Fruit fly (Drosophila melanogaster): Measurements from ENCODE around the gene CG17129.

Gene CG17129

dm6 chr3L:634319-635015 lies 45.7 kb downstream of the CG17129 start:
- TF ChIP-seq CG7101 (tag; optimal IDR thresholded peaks at IDR 0.05) (peak; percentile 13), Hr96 (GFP tag; optimal IDR thresholded peaks at IDR 0.05) (peak; percentile 15), CG5204 (GFP tag; optimal IDR thresholded peaks at IDR 0.05) (peak; percentile 14), CG12768 (GFP tag; optimal IDR thresholded peaks at IDR 0.05) (no peak), CG33017 (tag; optimal IDR thresholded peaks at IDR 0.05) (no peak), bab1 (GFP tag; optimal IDR thresholded peaks at IDR 0.05) (no peak), Mnt (GFP tag; optimal IDR thresholded peaks at IDR 0.05) (no peak), cic (GFP tag; optimal IDR thresholded peaks at IDR 0.05) (no peak)

- TF ChIP-seq Hr96 (GFP tag; optimal IDR thresholded peaks at IDR 0.05) (peak; percentile 19), Crg-1 (GFP tag; optimal IDR thresholded peaks at IDR 0.05) (no peak), cic (GFP tag; optimal IDR thresholded peaks at IDR 0.05) (peak; percentile 96), CG11617 (GFP tag; optimal IDR thresholded peaks at IDR 0.05) (no peak), tj (GFP tag; optimal IDR thresholded peaks at IDR 0.05) (peak; percentile 38), bab1 (GFP tag; optimal IDR thresholded peaks at IDR 0.05) (no peak), toe (GFP tag; optimal IDR thresholded peaks at IDR 0.05) (peak; percentile 32), CG12768 (GFP tag; optimal IDR thresholded peaks at IDR 0.05) (no peak), CG5204 (GFP tag; optimal IDR thresholded peaks at IDR 0.05) (peak; percentile 63), CG7045 (GFP tag; optimal IDR thresholded peaks at IDR 0.05) (peak; percentile 38), CG14711 (tag; optimal IDR thresholded peaks at IDR 0.05) (peak; percentile 27), CG1620 (GFP tag; optimal IDR thresholded peaks at IDR 0.05) (no peak), Mnt (GFP tag; optimal IDR thresholded peaks at IDR 0.05) (no peak), kay (GFP tag; ENCODE audit: borderline replicate concordance) (no peak), ovo (GFP tag; optimal IDR thresholded peaks at IDR 0.05) (no peak), cnc (optimal IDR thresholded peaks at IDR 0.05) (no peak), CG7101 (tag; optimal IDR thresholded peaks at IDR 0.05) (peak; percentile 31), CG33017 (tag; optimal IDR thresholded peaks at IDR 0.05) (no peak), Clk (GFP tag; optimal IDR thresholded peaks at IDR 0.05) (peak; percentile 13), pad (GFP tag; optimal IDR thresholded peaks at IDR 0.05) (no peak)
Measured at dm6 chr3L:633272-634254, 46.6 kb downstream of the CG17129 start.

dm6 chr3L:632058-632457 lies 48.1 kb downstream of the CG17129 start:
- TF ChIP-seq cic (GFP tag; optimal IDR thresholded peaks at IDR 0.05) (no peak), pad (GFP tag; optimal IDR thresholded peaks at IDR 0.05) (no peak), toe (GFP tag; optimal IDR thresholded peaks at IDR 0.05) (no peak), bab1 (GFP tag; optimal IDR thresholded peaks at IDR 0.05) (no peak), CG11617 (GFP tag; optimal IDR thresholded peaks at IDR 0.05) (no peak), CG33017 (tag; optimal IDR thresholded peaks at IDR 0.05) (no peak), CG7101 (tag; optimal IDR thresholded peaks at IDR 0.05) (no peak), ovo (GFP tag; optimal IDR thresholded peaks at IDR 0.05) (no peak), Mnt (GFP tag; optimal IDR thresholded peaks at IDR 0.05) (no peak), cnc (optimal IDR thresholded peaks at IDR 0.05) (no peak), kay (GFP tag; ENCODE audit: borderline replicate concordance) (no peak), CG1620 (GFP tag; optimal IDR thresholded peaks at IDR 0.05) (no peak), CG5204 (GFP tag; optimal IDR thresholded peaks at IDR 0.05) (no peak), Hr96 (GFP tag; optimal IDR thresholded peaks at IDR 0.05) (no peak), Crg-1 (GFP tag; optimal IDR thresholded peaks at IDR 0.05) (no peak), CG12768 (GFP tag; optimal IDR thresholded peaks at IDR 0.05) (no peak), Clk (GFP tag; optimal IDR thresholded peaks at IDR 0.05) (no peak), CG7045 (GFP tag; optimal IDR thresholded peaks at IDR 0.05) (no peak), CG14711 (tag; optimal IDR thresholded peaks at IDR 0.05) (no peak)

dm6 chr3L:630666-631065 lies 49.5 kb downstream of the CG17129 start:
- TF ChIP-seq toe (GFP tag; optimal IDR thresholded peaks at IDR 0.05) (no peak), cic (GFP tag; optimal IDR thresholded peaks at IDR 0.05) (peak; percentile 35), pad (GFP tag; optimal IDR thresholded peaks at IDR 0.05) (no peak), CG14711 (tag; optimal IDR thresholded peaks at IDR 0.05) (peak; percentile 17)

- TF ChIP-seq Clk (GFP tag; optimal IDR thresholded peaks at IDR 0.05) (no peak), CG33017 (tag; optimal IDR thresholded peaks at IDR 0.05) (peak; percentile 14), toe (GFP tag; optimal IDR thresholded peaks at IDR 0.05) (peak; percentile 55), bab1 (GFP tag; optimal IDR thresholded peaks at IDR 0.05) (no peak), Mnt (GFP tag; optimal IDR thresholded peaks at IDR 0.05) (peak; percentile 26), pad (GFP tag; optimal IDR thresholded peaks at IDR 0.05) (no peak), Hr96 (GFP tag; optimal IDR thresholded peaks at IDR 0.05) (peak; percentile 54), ovo (GFP tag; optimal IDR thresholded peaks at IDR 0.05) (peak; percentile 37), CG11617 (GFP tag; optimal IDR thresholded peaks at IDR 0.05) (peak; percentile 20), CG1620 (GFP tag; optimal IDR thresholded peaks at IDR 0.05) (peak; percentile 14), CG7045 (GFP tag; optimal IDR thresholded peaks at IDR 0.05) (peak; percentile 18), CG7101 (tag; optimal IDR thresholded peaks at IDR 0.05) (peak; percentile 39), tj (GFP tag; optimal IDR thresholded peaks at IDR 0.05) (no peak), cnc (optimal IDR thresholded peaks at IDR 0.05) (no peak), Crg-1 (GFP tag; optimal IDR thresholded peaks at IDR 0.05) (no peak), CG14711 (tag; optimal IDR thresholded peaks at IDR 0.05) (no peak), kay (GFP tag; ENCODE audit: borderline replicate concordance) (peak; percentile 76), CG5204 (GFP tag; optimal IDR thresholded peaks at IDR 0.05) (peak; percentile 72), cic (GFP tag; optimal IDR thresholded peaks at IDR 0.05) (peak; percentile 7), CG12768 (GFP tag; optimal IDR thresholded peaks at IDR 0.05) (no peak)
Measured at dm6 chr3L:629916-630663, 50.0 kb downstream of the CG17129 start.

All from whole organism, adult.